Worm (Caenorhabditis elegans) whole organism, L3 larva: ENCODE data around the gene F59A2.5.

ENCODE experiments used
- jun-1 ChIP-seq: fragments of 150-350 bp; optimal IDR thresholded peaks from 2 replicates; lab custom pipeline; 2014; ENCODE audit warnings: missing biosample characterization, missing genetic modification reagents, missing genetic modification characterization
- nhr-12 ChIP-seq: fragments of 150-350 bp; optimal IDR thresholded peaks from 2 replicates; lab custom pipeline; 2014; ENCODE audit warnings: missing biosample characterization, missing genetic modification characterization
- nhr-76 ChIP-seq: fragments of 150-350 bp; sonication (generic microtip); optimal IDR thresholded peaks from 5 replicates; lab custom pipeline; 2014; ENCODE audit warnings: missing biosample characterization, missing genetic modification characterization
- nhr-77 ChIP-seq: fragments of 150-350 bp; optimal IDR thresholded peaks from 2 replicates; lab custom pipeline; 2014; ENCODE audit warnings: missing biosample characterization, missing genetic modification characterization
- snpc-4 ChIP-seq: fragments of 150-350 bp; optimal IDR thresholded peaks from 2 replicates; lab custom pipeline; 2014; ENCODE audit warnings: missing biosample characterization, missing genetic modification characterization
- tbx-2 ChIP-seq: sonication (generic microtip); optimal IDR thresholded peaks from 2 replicates; lab custom pipeline; 2016; ENCODE audit warnings: mild to moderate bottlenecking, missing genetic modification characterization, missing compliant biosample characterization
- unc-62 ChIP-seq: fragments of 150-350 bp; sonication (generic microtip); optimal IDR thresholded peaks from 4 replicates; lab custom pipeline; 2014; ENCODE audit warnings: missing biosample characterization, missing genetic modification reagents, missing genetic modification characterization
- zag-1 ChIP-seq: fragments of 150-350 bp; optimal IDR thresholded peaks from 2 replicates; lab custom pipeline; 2014; ENCODE audit warnings: missing biosample characterization, missing genetic modification characterization
- ztf-11 ChIP-seq: fragments of 150-350 bp; optimal IDR thresholded peaks from 2 replicates; lab custom pipeline; 2014; ENCODE audit warnings: missing biosample characterization, missing genetic modification characterization

DNA sequence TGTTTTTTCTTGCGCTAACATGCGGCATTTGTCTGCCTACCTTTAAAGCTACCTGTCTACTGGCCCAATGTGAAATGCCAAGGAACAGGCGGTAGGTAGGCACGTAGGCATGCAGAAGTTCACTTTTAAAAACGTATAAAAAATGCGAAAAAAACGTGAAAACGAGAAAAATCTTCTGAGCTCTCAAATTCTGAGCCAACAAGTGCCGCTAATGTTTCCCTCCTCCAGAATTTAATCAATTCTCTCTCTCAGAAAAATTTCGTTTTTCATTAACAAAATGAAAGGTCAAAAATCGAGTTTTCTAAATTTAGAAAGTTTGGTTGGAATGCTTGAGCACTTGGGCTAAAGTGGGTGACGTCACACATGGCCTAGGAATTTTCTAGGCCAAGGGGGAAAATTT lies 22.2 kb upstream of the F59A2.5 start:
- no peak for TF ChIP-seq zag-1 (tag; lab: Kevin White, UChicago)
- TF ChIP-seq nhr-76 (tag; lab: Kevin White, UChicago) = no peak
- TF ChIP-seq tbx-2 (tag; lab: Kevin White, UChicago) = no peak
- no peak for TF ChIP-seq unc-62 (GFP tag; lab: Kevin White, UChicago)
- no peak for TF ChIP-seq snpc-4 (tag; lab: Kevin White, UChicago)
- no peak for TF ChIP-seq ztf-11 (tag; lab: Kevin White, UChicago)
- TF ChIP-seq jun-1 = no peak
- no peak for TF ChIP-seq nhr-12 (tag; lab: Kevin White, UChicago)
- TF ChIP-seq nhr-77 (tag; lab: Kevin White, UChicago) = no peak
